Worm (Caenorhabditis elegans) whole organism, late embryonic: ENCODE results near the gene hsp-43.

Experiments used
- T23F11.4 ChIP-seq: fragments of 200-800 bp; sonication (Bioruptor generic); optimal IDR thresholded peaks from 2 replicates; lab custom pipeline; 2018; ENCODE audit warnings: mild to moderate bottlenecking, missing genetic modification characterization, missing compliant biosample characterization
- ceh-2 ChIP-seq: sonication (generic microtip); optimal IDR thresholded peaks from 2 replicates; lab custom pipeline; 2016; ENCODE audit warnings: missing genotype, missing genetic modification characterization, missing compliant biosample characterization
- ceh-9 ChIP-seq: sonication (generic microtip); optimal IDR thresholded peaks from 2 replicates; lab custom pipeline; 2016; ENCODE audit warnings: mild to moderate bottlenecking, missing genetic modification characterization, inconsistent platforms, missing compliant biosample characterization
- hlh-13 ChIP-seq: fragments of 200-800 bp; sonication (Bioruptor generic); optimal IDR thresholded peaks from 2 replicates; lab custom pipeline; 2018; ENCODE audit warnings: mild to moderate bottlenecking, missing genetic modification characterization, missing compliant biosample characterization
- lim-6 ChIP-seq: sonication (generic microtip); optimal IDR thresholded peaks from 2 replicates; lab custom pipeline; 2016; ENCODE audit warnings: missing genetic modification characterization, missing compliant biosample characterization
- nfya-1 ChIP-seq: sonication (generic microtip); optimal IDR thresholded peaks from 2 replicates; lab custom pipeline; 2017; ENCODE audit warnings: missing genetic modification characterization, mild to moderate bottlenecking, missing compliant biosample characterization, antibody characterized with exemption, moderate library complexity
- nhr-11 ChIP-seq: fragments of 150-350 bp; optimal IDR thresholded peaks from 2 replicates; lab custom pipeline; 2014; ENCODE audit warnings: missing biosample characterization, missing genetic modification characterization
- pat-9 ChIP-seq: fragments of 200-800 bp; sonication (Bioruptor generic); optimal IDR thresholded peaks from 2 replicates; lab custom pipeline; 2018; ENCODE audit warnings: mild to moderate bottlenecking, missing genetic modification characterization, moderate library complexity, missing compliant biosample characterization
- pha-4 ChIP-seq: fragments of 150-350 bp; optimal IDR thresholded peaks from 2 replicates; lab custom pipeline; 2018; ENCODE audit warnings: missing biosample characterization, missing genetic modification reagents, missing genetic modification characterization
- pqm-1 ChIP-seq: sonication (generic microtip); optimal IDR thresholded peaks from 2 replicates; lab custom pipeline; 2016; ENCODE audit warnings: missing genetic modification characterization, missing compliant biosample characterization
- sdc-2 ChIP-seq: sonication (generic microtip); optimal IDR thresholded peaks from 2 replicates; lab custom pipeline; 2016; ENCODE audit warnings: missing genotype, missing genetic modification characterization, missing compliant biosample characterization
- tbx-2 ChIP-seq: sonication (generic microtip); optimal IDR thresholded peaks from 2 replicates; lab custom pipeline; 2016; ENCODE audit warnings: missing genetic modification characterization, missing compliant biosample characterization
- ttx-3 ChIP-seq: sonication (generic microtip); optimal IDR thresholded peaks from 2 replicates; lab custom pipeline; 2016; ENCODE audit warnings: missing genetic modification reagents, missing genetic modification characterization, missing compliant biosample characterization

DNA sequence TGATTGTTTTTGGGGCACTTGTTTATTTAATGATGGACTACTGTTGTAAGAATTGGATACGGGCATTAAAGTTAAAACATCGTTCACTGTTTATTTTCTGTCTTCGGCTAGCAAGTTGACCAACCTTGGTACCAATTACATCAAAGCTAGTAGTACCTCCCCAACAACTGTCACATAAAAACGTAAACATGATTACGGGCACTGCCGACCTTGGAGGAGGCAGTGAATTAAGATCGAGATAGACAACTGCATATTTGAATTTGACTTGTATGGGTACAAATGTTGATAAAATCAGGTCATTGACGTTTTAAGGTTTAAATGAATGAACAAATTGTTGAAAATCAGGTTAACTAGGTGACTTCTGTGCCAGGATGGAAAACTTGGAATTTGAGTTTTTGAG, 41.9 kb upstream of the hsp-43 start:
- TF ChIP-seq pqm-1 (no peak), tbx-2 (tag; lab: Kevin White, UChicago) (no peak), sdc-2 (tag; lab: Kevin White, UChicago) (no peak), pha-4 (tag; lab: Kevin White, UChicago) (no peak), pat-9 (tag; lab: Kevin White, UChicago) (no peak), nfya-1 (tag; lab: Kevin White, UChicago) (no peak), ttx-3 (no peak), hlh-13 (no peak), T23F11.4 (GFP tag; lab: Kevin White, UChicago) (no peak), nhr-11 (no peak), lim-6 (tag; lab: Kevin White, UChicago) (no peak), ceh-9 (tag; lab: Kevin White, UChicago) (no peak), ceh-2 (no peak)
